Fruit fly (Drosophila melanogaster) whole organism: ENCODE data around the gene Arl2.

Source experiments
- Dll ChIP-seq: fragments of >200 bp; optimal IDR thresholded peaks from 2 replicates; lab custom pipeline; 2017
- EcR ChIP-seq, 2 experiments: fragments of >200 bp; optimal IDR thresholded peaks; 2 replicates each; lab custom pipeline; 2017; ENCODE audit warnings: missing biosample characterization in 2 of 2, missing genetic modification characterization in 2 of 2, missing genetic modification reagents in 2 of 2
- pan ChIP-seq: fragments of >200 bp; optimal IDR thresholded peaks from 2 replicates; lab custom pipeline; 2017
- psq ChIP-seq: fragments of >200 bp; optimal IDR thresholded peaks from 2 replicates; lab custom pipeline; 2017

DNA sequence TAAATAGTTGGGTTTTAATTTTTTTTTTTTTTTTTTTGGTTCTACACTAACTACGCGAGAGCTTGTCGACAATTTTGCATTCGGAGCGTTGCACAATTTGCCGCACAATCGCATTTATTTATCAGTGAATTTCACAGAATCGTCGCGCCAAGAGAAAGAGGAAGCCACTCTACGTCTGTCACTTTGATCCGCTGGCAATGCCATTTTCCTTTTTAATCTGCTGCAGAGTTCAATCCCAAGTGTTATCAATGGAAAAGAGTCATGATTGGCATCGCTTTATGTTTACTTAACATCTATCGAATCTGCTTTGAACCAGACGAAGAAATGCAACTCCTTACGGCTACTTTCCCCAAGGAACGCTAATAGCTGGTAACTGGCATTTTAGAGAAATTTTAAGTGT, 11.3 kb upstream of the Arl2 start:
- no peak for TF ChIP-seq Dll
- TF ChIP-seq pan (lab: Kevin White, UChicago): no peak
- TF ChIP-seq EcR (GFP tag; optimal IDR thresholded peaks at IDR 0.05; lab: Kevin White, UChicago): no peak
- no peak for TF ChIP-seq psq
